Fruit fly (Drosophila melanogaster) whole organism, embryonic: ENCODE results near the gene Moe.

ENCODE experiments used
- Antp ChIP-seq: fragments of 200-800 bp; sonication (Bioruptor generic); optimal IDR thresholded peaks from 3 replicates; lab custom pipeline; 2016; ENCODE audit warnings: missing biosample characterization, missing genetic modification characterization
- Atf-2 ChIP-seq: fragments of 200-800 bp; sonication (Bioruptor generic); optimal IDR thresholded peaks from 2 replicates; lab custom pipeline; 2016; ENCODE audit warnings: missing biosample characterization, missing genetic modification characterization
- Atf6 ChIP-seq: fragments of 200-800 bp; sonication (Bioruptor generic); IDR thresholded peaks from 2 replicates; pipeline ENCODE4 v1.3.6; 2022; ENCODE audit warnings: missing biosample characterization, missing genetic modification characterization
- B-H1 ChIP-seq: fragments of 200-800 bp; sonication (Bioruptor generic); IDR thresholded peaks from 3 replicates; pipeline ENCODE4 v1.3.6; 2022; ENCODE audit warnings: missing biosample characterization, missing genetic modification characterization
- Bdp1 ChIP-seq: fragments of 200-800 bp; sonication (Bioruptor generic); optimal IDR thresholded peaks from 3 replicates; lab custom pipeline; 2016; ENCODE audit warnings: missing biosample characterization, missing genetic modification characterization
- CG10543 ChIP-seq: fragments of 200-800 bp; sonication (Bioruptor generic); optimal IDR thresholded peaks from 3 replicates; lab custom pipeline; 2017; ENCODE audit warnings: missing biosample characterization, mild to moderate bottlenecking, missing genetic modification characterization, moderate library complexity
- CG1233 ChIP-seq: fragments of 200-800 bp; sonication (Bioruptor generic); optimal IDR thresholded peaks from 4 replicates; lab custom pipeline; 2018; ENCODE audit warnings: missing biosample characterization, mild to moderate bottlenecking, missing genetic modification characterization
- CG14710 ChIP-seq: fragments of 200-800 bp; sonication (Bioruptor generic); optimal IDR thresholded peaks from 3 replicates; lab custom pipeline; 2019; ENCODE audit warnings: missing biosample characterization, mild to moderate bottlenecking, missing genetic modification characterization, moderate library complexity
- CG15696 ChIP-seq: fragments of 200-800 bp; sonication (Bioruptor generic); optimal IDR thresholded peaks from 2 replicates; lab custom pipeline; 2019; ENCODE audit warnings: missing biosample characterization, mild to moderate bottlenecking, missing genetic modification characterization, moderate library complexity
- CG1602 ChIP-seq: fragments of 200-800 bp; sonication (Bioruptor generic); optimal IDR thresholded peaks from 3 replicates; lab custom pipeline; 2016; ENCODE audit warnings: missing biosample characterization, missing genetic modification characterization
- CG16813 ChIP-seq: fragments of 200-800 bp; sonication (Bioruptor generic); IDR thresholded peaks from 3 replicates; pipeline ENCODE4 v1.3.6; 2022; ENCODE audit warnings: missing biosample characterization, missing genetic modification characterization; ENCODE audit not compliant: partially characterized antibody
- CG17802 ChIP-seq: fragments of 200-800 bp; sonication (Bioruptor generic); optimal IDR thresholded peaks from 2 replicates; lab custom pipeline; 2018; ENCODE audit warnings: missing biosample characterization, mild to moderate bottlenecking, missing genetic modification characterization, moderate library complexity
- CG2129 ChIP-seq: fragments of 200-800 bp; sonication (Bioruptor generic); IDR thresholded peaks from 2 replicates; pipeline ENCODE4 v1.3.6; 2022; ENCODE audit warnings: missing biosample characterization, missing genetic modification characterization; ENCODE audit not compliant: partially characterized antibody
- CG31365 ChIP-seq: fragments of 200-800 bp; sonication (Bioruptor generic); optimal IDR thresholded peaks from 2 replicates; lab custom pipeline; 2018; ENCODE audit warnings: missing biosample characterization, mild to moderate bottlenecking, missing genetic modification characterization
- CG6791 ChIP-seq: fragments of 200-800 bp; sonication (Bioruptor generic); IDR thresholded peaks from 3 replicates; pipeline ENCODE4 v1.3.6; 2022; ENCODE audit warnings: missing biosample characterization, missing genetic modification characterization; ENCODE audit not compliant: partially characterized antibody
- CG7745 ChIP-seq: fragments of 200-800 bp; sonication (Bioruptor generic); optimal IDR thresholded peaks from 2 replicates; lab custom pipeline; 2018; ENCODE audit warnings: missing biosample characterization, mild to moderate bottlenecking, missing genetic modification characterization, moderate library complexity
- CG7963 ChIP-seq: fragments of 200-800 bp; sonication (Bioruptor generic); IDR thresholded peaks from 3 replicates; pipeline ENCODE4 v1.3.6; 2022; ENCODE audit warnings: missing biosample characterization, missing genetic modification characterization; ENCODE audit not compliant: partially characterized antibody
- CG9817 ChIP-seq: fragments of 200-800 bp; sonication (Bioruptor generic); optimal IDR thresholded peaks from 2 replicates; lab custom pipeline; 2018; ENCODE audit warnings: missing biosample characterization, mild to moderate bottlenecking, missing genetic modification characterization, moderate library complexity
- D ChIP-seq, 2 experiments: fragments of 200-800 bp in 1 of 2; fragments of >200 bp in 1 of 2; sonication (Bioruptor generic) in 1 of 2; optimal IDR thresholded peaks; 2 replicates in 1 of 2; 3 replicates in 1 of 2; lab custom pipeline; 2017; ENCODE audit warnings: mild to moderate bottlenecking in 1 of 2, missing biosample characterization in 1 of 2, missing genetic modification characterization in 1 of 2, missing genetic modification reagents in 1 of 2
- Hr78 ChIP-seq, 2 experiments: fragments of 200-800 bp in 1 of 2; fragments of >200 bp in 1 of 2; sonication (Bioruptor generic) in 1 of 2; optimal IDR thresholded peaks; 2 replicates each; lab custom pipeline; 2017 to 2019; ENCODE audit warnings: missing biosample characterization in 2 of 2, missing genetic modification characterization in 2 of 2, mild to moderate bottlenecking in 1 of 2, moderate library complexity in 1 of 2
- Jarid2 ChIP-seq: fragments of 200-800 bp; sonication (Bioruptor generic); optimal IDR thresholded peaks from 3 replicates; lab custom pipeline; 2017; ENCODE audit warnings: mild to moderate bottlenecking, missing biosample characterization, missing genetic modification reagents, missing genetic modification characterization
- Kr ChIP-seq: fragments of 200-800 bp; sonication (Bioruptor generic); optimal IDR thresholded peaks from 2 replicates; lab custom pipeline; 2017; ENCODE audit warnings: missing biosample characterization, mild to moderate bottlenecking, missing genetic modification characterization
- Oli ChIP-seq: fragments of 200-800 bp; sonication (Bioruptor generic); optimal IDR thresholded peaks from 2 replicates; lab custom pipeline; 2018; ENCODE audit warnings: missing biosample characterization, mild to moderate bottlenecking, missing genetic modification characterization, moderate library complexity
- Rx ChIP-seq: fragments of 200-800 bp; sonication (Bioruptor generic); IDR thresholded peaks from 2 replicates; pipeline ENCODE4 v1.3.6; 2022; ENCODE audit warnings: missing biosample characterization, missing genetic modification characterization
- bcd ChIP-seq: fragments of 200-800 bp; sonication (Bioruptor generic); optimal IDR thresholded peaks from 2 replicates; lab custom pipeline; 2017; ENCODE audit warnings: missing biosample characterization, mild to moderate bottlenecking, missing genetic modification characterization
- br ChIP-seq: fragments of >200 bp; optimal IDR thresholded peaks from 2 replicates; lab custom pipeline; 2017
- bsh ChIP-seq, 2 experiments: fragments of 200-800 bp; sonication (Bioruptor generic); optimal IDR thresholded peaks; 2 replicates each; lab custom pipeline; 2017 to 2018; ENCODE audit warnings: mild to moderate bottlenecking in 2 of 2, missing biosample characterization in 2 of 2, missing genetic modification characterization in 2 of 2, moderate library complexity in 1 of 2
- chinmo ChIP-seq: fragments of 200-800 bp; sonication (Bioruptor generic); IDR thresholded peaks from 4 replicates; pipeline ENCODE4 v1.3.6; 2022; ENCODE audit warnings: missing biosample characterization, missing genetic modification characterization; ENCODE audit not compliant: partially characterized antibody
- dm ChIP-seq: fragments of 200-800 bp; sonication (Bioruptor generic); optimal IDR thresholded peaks from 3 replicates; lab custom pipeline; 2016; ENCODE audit warnings: missing biosample characterization, missing genetic modification characterization
- esg ChIP-seq: fragments of 200-800 bp; sonication (Bioruptor generic); conservative IDR thresholded peaks from 2 replicates; pipeline ENCODE4 v1.3.6; 2022; ENCODE audit warnings: missing biosample characterization, missing genetic modification characterization
- ftz-f1 ChIP-seq: fragments of 200-800 bp; sonication (Bioruptor generic); optimal IDR thresholded peaks from 2 replicates; lab custom pipeline; 2016; ENCODE audit warnings: missing biosample characterization, missing genetic modification characterization
- hth ChIP-seq: fragments of >200 bp; optimal IDR thresholded peaks from 2 replicates; lab custom pipeline; 2017; ENCODE audit warnings: inconsistent platforms
- maf-S ChIP-seq: fragments of 200-800 bp; sonication (Bioruptor generic); optimal IDR thresholded peaks from 2 replicates; lab custom pipeline; 2016; ENCODE audit warnings: missing biosample characterization, missing genetic modification characterization
- nmo ChIP-seq: fragments of 200-800 bp; sonication (Bioruptor generic); optimal IDR thresholded peaks from 2 replicates; lab custom pipeline; 2018; ENCODE audit warnings: missing biosample characterization, mild to moderate bottlenecking, missing genetic modification characterization, moderate library complexity
- oc ChIP-seq: fragments of 200-800 bp; sonication (Bioruptor generic); optimal IDR thresholded peaks from 2 replicates; lab custom pipeline; 2018; ENCODE audit warnings: missing biosample characterization, mild to moderate bottlenecking, missing genetic modification characterization, moderate library complexity
- odd ChIP-seq: fragments of 200-800 bp; sonication (Bioruptor generic); optimal IDR thresholded peaks from 2 replicates; lab custom pipeline; 2017; ENCODE audit warnings: missing biosample characterization, mild to moderate bottlenecking, missing genetic modification characterization
- org-1 ChIP-seq: fragments of 200-800 bp; sonication (Bioruptor generic); optimal IDR thresholded peaks from 2 replicates; lab custom pipeline; 2017; ENCODE audit warnings: missing biosample characterization, missing genetic modification characterization
- otp ChIP-seq: fragments of 200-800 bp; sonication (Bioruptor generic); IDR thresholded peaks from 3 replicates; pipeline ENCODE4, ENCODE4 v1.3.6; 2022; ENCODE audit warnings: missing biosample characterization, missing genetic modification characterization
- pzg ChIP-seq: fragments of 200-800 bp; sonication (Bioruptor generic); optimal IDR thresholded peaks from 3 replicates; lab custom pipeline; 2018; ENCODE audit warnings: missing biosample characterization, mild to moderate bottlenecking, missing genetic modification characterization, moderate library complexity
- sens-2 ChIP-seq: fragments of 200-800 bp; sonication (Bioruptor generic); IDR thresholded peaks from 2 replicates; pipeline ENCODE4 v1.3.6; 2022; ENCODE audit warnings: missing biosample characterization, missing genetic modification characterization
- sim ChIP-seq: fragments of 200-800 bp; sonication (Bioruptor generic); IDR thresholded peaks from 2 replicates; pipeline ENCODE4 v1.3.6; 2022; ENCODE audit warnings: missing biosample characterization, missing genetic modification characterization
- sima ChIP-seq: fragments of 200-800 bp; sonication (Bioruptor generic); optimal IDR thresholded peaks from 2 replicates; lab custom pipeline; 2016; ENCODE audit warnings: missing biosample characterization, missing genetic modification characterization
- ssp ChIP-seq: fragments of 200-800 bp; sonication (Bioruptor generic); IDR thresholded peaks from 2 replicates; pipeline ENCODE4 v1.3.6; 2022; ENCODE audit warnings: missing biosample characterization, missing genetic modification characterization
- tll ChIP-seq, 2 experiments: fragments of 200-800 bp in 1 of 2; fragments of >200 bp in 1 of 2; sonication (Bioruptor generic) in 1 of 2; optimal IDR thresholded peaks; 2 replicates each; lab custom pipeline; 2017 to 2019; ENCODE audit warnings: missing biosample characterization in 2 of 2, missing genetic modification characterization in 2 of 2, mild to moderate bottlenecking in 1 of 2, moderate library complexity in 1 of 2
- toy ChIP-seq: fragments of 200-800 bp; sonication (Bioruptor generic); IDR thresholded peaks from 2 replicates; pipeline ENCODE4 v1.3.6; 2022; ENCODE audit warnings: missing biosample characterization, missing genetic modification characterization
- unpg ChIP-seq: fragments of 200-800 bp; sonication (Bioruptor generic); optimal IDR thresholded peaks from 3 replicates; lab custom pipeline; 2018; ENCODE audit warnings: missing biosample characterization, mild to moderate bottlenecking, missing genetic modification characterization, moderate library complexity
- zen2 ChIP-seq: fragments of 200-800 bp; sonication (Bioruptor generic); IDR thresholded peaks from 3 replicates; pipeline ENCODE4 v1.3.6; 2022; ENCODE audit warnings: missing biosample characterization, missing genetic modification characterization; ENCODE audit not compliant: partially characterized antibody
- zf30C ChIP-seq: fragments of 200-800 bp; sonication (Bioruptor generic); optimal IDR thresholded peaks from 3 replicates; lab custom pipeline; 2018; ENCODE audit warnings: missing biosample characterization, mild to moderate bottlenecking, missing genetic modification characterization
- zfh2 ChIP-seq: fragments of 200-800 bp; sonication (Bioruptor generic); optimal IDR thresholded peaks from 2 replicates; lab custom pipeline; 2016; ENCODE audit warnings: missing biosample characterization, missing genetic modification characterization

Gene Moe

DNA sequence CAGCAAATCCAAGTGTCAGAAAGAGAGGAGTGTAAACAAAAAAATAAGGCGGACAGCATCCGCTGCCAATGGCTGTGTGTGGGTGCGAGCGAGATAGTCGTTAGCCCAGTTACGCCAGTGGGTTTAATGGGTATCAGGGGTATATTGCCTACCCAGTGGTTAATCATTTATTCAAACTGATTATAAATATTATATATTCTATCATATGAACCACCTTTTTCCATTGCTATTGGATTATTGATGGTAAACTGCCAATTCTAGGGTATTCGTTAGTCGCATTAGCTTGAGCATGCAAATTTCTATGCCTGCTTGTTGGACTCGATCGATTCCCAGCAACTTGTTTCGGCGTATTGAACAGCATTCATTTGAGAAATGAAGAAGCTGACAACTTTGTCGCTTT, 2.1 kb downstream of the Moe start (continued):
- peak; percentile 62 for TF ChIP-seq CG10543 (GFP tag; lab: Kevin White, UChicago)
- TF ChIP-seq ftz-f1, result peak; percentile 21
- no peak for TF ChIP-seq zen2
- peak; percentile 95 for TF ChIP-seq unpg (GFP tag; lab: Kevin White, UChicago)
- peak; percentile 87 for TF ChIP-seq CG14710 (tag; lab: Kevin White, UChicago)
- TF ChIP-seq ssp (GFP tag; lab: Robert Waterston, UW), result peak; percentile 87
- peak; percentile 74 for TF ChIP-seq CG17802
- no peak for TF ChIP-seq CG6791 (GFP tag; lab: Robert Waterston, UW)
- TF ChIP-seq B-H1 (GFP tag; lab: Robert Waterston, UW), result peak; percentile 94
- TF ChIP-seq dm (GFP tag; lab: Kevin White, UChicago), result peak; percentile 45
- peak; percentile 93 for TF ChIP-seq CG1602 (GFP tag; lab: Kevin White, UChicago)
- peak; percentile 71 for TF ChIP-seq CG15696 (tag; lab: Kevin White, UChicago)
- TF ChIP-seq CG2129 (GFP tag; lab: Robert Waterston, UW), result no peak
- peak; percentile 91 for TF ChIP-seq CG1233 (GFP tag; lab: Kevin White, UChicago)
- peak; percentile 97 for TF ChIP-seq otp (GFP tag; lab: Robert Waterston, UW)
- no peak for TF ChIP-seq CG7963 (GFP tag; lab: Robert Waterston, UW)
- TF ChIP-seq Jarid2 (GFP tag; lab: Kevin White, UChicago), result peak; percentile 76
- TF ChIP-seq CG31365 (tag; lab: Kevin White, UChicago), result peak; percentile 83
- TF ChIP-seq sens-2 (GFP tag; lab: Robert Waterston, UW), result peak; percentile 93
- peak; percentile 96 for TF ChIP-seq Atf6 (GFP tag; lab: Robert Waterston, UW)
- TF ChIP-seq Kr, result no peak
- TF ChIP-seq hth (lab: Kevin White, UChicago), result no peak
- TF ChIP-seq br (lab: Kevin White, UChicago), result no peak
- peak; percentile 91 for TF ChIP-seq CG9817 (tag; lab: Kevin White, UChicago)
- peak; percentile 91 for TF ChIP-seq oc (tag; lab: Kevin White, UChicago)
- TF ChIP-seq Oli (tag; lab: Kevin White, UChicago), result peak; percentile 96
- peak; percentile 7 for TF ChIP-seq pzg (GFP tag; lab: Kevin White, UChicago)
- TF ChIP-seq esg (GFP tag; lab: Robert Waterston, UW), result peak; percentile 95
- peak; percentile 72 for TF ChIP-seq Atf-2 (GFP tag; lab: Kevin White, UChicago)
- peak; percentile 50 for TF ChIP-seq maf-S (GFP tag; lab: Kevin White, UChicago)
- TF ChIP-seq toy (GFP tag; lab: Robert Waterston, UW), result peak; percentile 89
- TF ChIP-seq D (optimal IDR thresholded peaks at IDR 0.05; lab: Kevin White, UChicago), result no peak
- peak; percentile 91 for TF ChIP-seq D (GFP tag; optimal IDR thresholded peaks at IDR 0.05; lab: Kevin White, UChicago)
- TF ChIP-seq org-1 (GFP tag; lab: Kevin White, UChicago), result peak; percentile 87
- 0 out of 4 replicates have a peak, but pooled peaks have one; percentile 44 for TF ChIP-seq chinmo (GFP tag; lab: Robert Waterston, UW)
- TF ChIP-seq CG7745 (tag; lab: Kevin White, UChicago), result peak; percentile 42
- TF ChIP-seq sima (GFP tag; lab: Kevin White, UChicago), result no peak
- TF ChIP-seq Rx (GFP tag; lab: Robert Waterston, UW), result peak; percentile 92
- no peak for TF ChIP-seq tll (GFP tag; optimal IDR thresholded peaks at IDR 0.05; lab: Kevin White, UChicago)
- TF ChIP-seq Antp (GFP tag; lab: Kevin White, UChicago), result peak; percentile 60
- peak; percentile 63 for TF ChIP-seq zfh2 (GFP tag; lab: Kevin White, UChicago)
- TF ChIP-seq Hr78 (GFP tag; optimal IDR thresholded peaks at IDR 0.05; lab: Kevin White, UChicago), result peak in 1 of 2 experiments; percentile 59
- peak; percentile 95 for TF ChIP-seq nmo (GFP tag; lab: Kevin White, UChicago)
- TF ChIP-seq bcd (GFP tag; lab: Kevin White, UChicago), result peak; percentile 93
- peak; percentile 84 to 96 for TF ChIP-seq bsh (GFP tag; optimal IDR thresholded peaks at IDR 0.05; lab: Kevin White, UChicago)
- no peak for TF ChIP-seq zf30C (GFP tag; lab: Kevin White, UChicago)
- no peak for TF ChIP-seq CG16813 (GFP tag; lab: Robert Waterston, UW)
- peak; percentile 87 for TF ChIP-seq odd
- peak; percentile 93 for TF ChIP-seq sim (GFP tag; lab: Robert Waterston, UW)
- TF ChIP-seq Bdp1 (GFP tag; lab: Kevin White, UChicago), result peak; percentile 61
